Worm (Caenorhabditis elegans): ENCODE measurements around the gene C16A3.2.

C16A3.2 gene

ce11 chrIII:6344737-6345136, 44.9 kb upstream of the C16A3.2 start:
- peak; percentile 52 for TF ChIP-seq drap-1 (GFP tag; optimal IDR thresholded peaks at IDR 0.05)
- TF ChIP-seq hlh-1 (tag; optimal IDR thresholded peaks at IDR 0.05): peak; percentile 55
- TF ChIP-seq pha-4 (tag; optimal IDR thresholded peaks at IDR 0.05): peak; percentile 70
- no peak for TF ChIP-seq zip-8 (tag; optimal IDR thresholded peaks at IDR 0.05)
- TF ChIP-seq ces-1 (GFP tag; optimal IDR thresholded peaks at IDR 0.05): peak; percentile 54
- no peak for TF ChIP-seq mls-2 (tag; optimal IDR thresholded peaks at IDR 0.05)
- TF ChIP-seq nhr-76 (tag; optimal IDR thresholded peaks at IDR 0.05): no peak
- no peak for TF ChIP-seq M03D4.4 (tag; optimal IDR thresholded peaks at IDR 0.05)
- no peak for TF ChIP-seq sem-2 (GFP tag; optimal IDR thresholded peaks at IDR 0.05)
- no peak for TF ChIP-seq ztf-11 (tag; optimal IDR thresholded peaks at IDR 0.05)
- TF ChIP-seq lin-32 (GFP tag; optimal IDR thresholded peaks at IDR 0.05): no peak
- peak; percentile 84 for TF ChIP-seq mep-1 (tag; optimal IDR thresholded peaks at IDR 0.05)
- no peak for TF ChIP-seq snpc-4 (tag; optimal IDR thresholded peaks at IDR 0.05)
- TF ChIP-seq nhr-2 (tag; optimal IDR thresholded peaks at IDR 0.05): no peak
- no peak for TF ChIP-seq bed-3 (GFP tag; optimal IDR thresholded peaks at IDR 0.05)
- peak; percentile 71 for TF ChIP-seq cnd-1 (tag; optimal IDR thresholded peaks at IDR 0.05)
- no peak for TF ChIP-seq ham-2 (GFP tag; optimal IDR thresholded peaks at IDR 0.05)
- peak; percentile 20 for TF ChIP-seq mab-5 (tag; optimal IDR thresholded peaks at IDR 0.05)
- no peak for TF ChIP-seq blmp-1 (tag; optimal IDR thresholded peaks at IDR 0.05)
- peak; percentile 32 for TF ChIP-seq unc-120 (tag; optimal IDR thresholded peaks at IDR 0.05; ENCODE audit: poor library complexity, severe bottlenecking)
- TF ChIP-seq elt-1 (tag; optimal IDR thresholded peaks at IDR 0.05; ENCODE audit: borderline replicate concordance, insufficient read depth): no peak
- peak; percentile 61 for TF ChIP-seq sptf-1 (tag; optimal IDR thresholded peaks at IDR 0.05)
- TF ChIP-seq nhr-237 (tag; optimal IDR thresholded peaks at IDR 0.05): peak; percentile 81
- peak; percentile 96 for TF ChIP-seq lsy-2 (tag; optimal IDR thresholded peaks at IDR 0.05)
- TF ChIP-seq nhr-12 (tag; optimal IDR thresholded peaks at IDR 0.05): no peak
- TF ChIP-seq elt-3 (tag; optimal IDR thresholded peaks at IDR 0.05): peak; percentile 18
- no peak for TF ChIP-seq unc-62 (GFP tag; optimal IDR thresholded peaks at IDR 0.05)
- no peak for TF ChIP-seq unc-39 (tag; optimal IDR thresholded peaks at IDR 0.05)
- no peak for TF ChIP-seq tbx-8 (GFP tag; optimal IDR thresholded peaks at IDR 0.05)
- peak; percentile 56 for TF ChIP-seq ceh-39 (tag; optimal IDR thresholded peaks at IDR 0.05)
- TF ChIP-seq ceh-83 (GFP tag; optimal IDR thresholded peaks at IDR 0.05): no peak
- peak; percentile 63 for TF ChIP-seq lin-13 (tag; optimal IDR thresholded peaks at IDR 0.05)
- no peak for TF ChIP-seq ceh-43 (GFP tag; optimal IDR thresholded peaks at IDR 0.05)
- TF ChIP-seq flh-1 (GFP tag; optimal IDR thresholded peaks at IDR 0.05): no peak
- TF ChIP-seq nhr-28 (tag; optimal IDR thresholded peaks at IDR 0.05): no peak

- TF ChIP-seq pha-4 (tag; optimal IDR thresholded peaks at IDR 0.05): peak; percentile 41
- TF ChIP-seq cnd-1 (tag; optimal IDR thresholded peaks at IDR 0.05): no peak
These were observed 43.6 kb upstream of the C16A3.2 start, which contains the start of the genes trmt-10C.2 and C56G2.22 for ce11 chrIII:6345968-6346498. trmt-10C.2 (plus strand) TSS chrIII:6346281. C56G2.22 (plus strand) TSS chrIII:6346448.

ce11 chrIII:6348578-6348977, 41.1 kb upstream of the C16A3.2 start:
- TF ChIP-seq zip-8 (tag; optimal IDR thresholded peaks at IDR 0.05): no peak
- no peak for TF ChIP-seq mab-5 (tag; optimal IDR thresholded peaks at IDR 0.05)
- TF ChIP-seq ham-2 (GFP tag; optimal IDR thresholded peaks at IDR 0.05): no peak
- no peak for TF ChIP-seq nhr-76 (tag; optimal IDR thresholded peaks at IDR 0.05)
- no peak for TF ChIP-seq nhr-237 (tag; optimal IDR thresholded peaks at IDR 0.05)
- TF ChIP-seq tbx-8 (GFP tag; optimal IDR thresholded peaks at IDR 0.05): no peak
- TF ChIP-seq ces-1 (GFP tag; optimal IDR thresholded peaks at IDR 0.05): no peak

ce11 chrIII:6350424-6350823, 39.2 kb upstream of the C16A3.2 start:
- no peak for TF ChIP-seq snpc-4 (tag; optimal IDR thresholded peaks at IDR 0.05)
- no peak for TF ChIP-seq nhr-2 (tag; optimal IDR thresholded peaks at IDR 0.05)
- no peak for TF ChIP-seq hlh-1 (tag; optimal IDR thresholded peaks at IDR 0.05)
- TF ChIP-seq M03D4.4 (tag; optimal IDR thresholded peaks at IDR 0.05): no peak
- no peak for TF ChIP-seq mep-1 (tag; optimal IDR thresholded peaks at IDR 0.05)
- no peak for TF ChIP-seq sem-2 (GFP tag; optimal IDR thresholded peaks at IDR 0.05)
- TF ChIP-seq blmp-1 (tag; optimal IDR thresholded peaks at IDR 0.05): no peak
- TF ChIP-seq ztf-11 (tag; optimal IDR thresholded peaks at IDR 0.05): no peak
- TF ChIP-seq lin-32 (GFP tag; optimal IDR thresholded peaks at IDR 0.05): no peak
- no peak for TF ChIP-seq lin-13 (tag; optimal IDR thresholded peaks at IDR 0.05)
- no peak for TF ChIP-seq ceh-39 (tag; optimal IDR thresholded peaks at IDR 0.05)
- TF ChIP-seq ceh-83 (GFP tag; optimal IDR thresholded peaks at IDR 0.05): no peak
- TF ChIP-seq unc-120 (tag; optimal IDR thresholded peaks at IDR 0.05; ENCODE audit: poor library complexity, severe bottlenecking): no peak
- TF ChIP-seq pha-4 (tag; optimal IDR thresholded peaks at IDR 0.05): no peak
- no peak for TF ChIP-seq cnd-1 (tag; optimal IDR thresholded peaks at IDR 0.05)
- TF ChIP-seq drap-1 (GFP tag; optimal IDR thresholded peaks at IDR 0.05): no peak
- no peak for TF ChIP-seq mab-5 (tag; optimal IDR thresholded peaks at IDR 0.05)
- no peak for TF ChIP-seq ceh-43 (GFP tag; optimal IDR thresholded peaks at IDR 0.05)
- TF ChIP-seq tbx-8 (GFP tag; optimal IDR thresholded peaks at IDR 0.05): no peak
- no peak for TF ChIP-seq zip-8 (tag; optimal IDR thresholded peaks at IDR 0.05)
